Fruit fly (Drosophila melanogaster): ENCODE results near the gene Gga.

Gga gene

dm6 chrX:9653242-9653641 is 52.4 kb downstream of the Gga start:
- no peak for TF ChIP-seq EcR (GFP tag; optimal IDR thresholded peaks at IDR 0.05)
- peak; percentile 68; the same call in 2 of the 3 replicates for TF ChIP-seq CG4496 (GFP tag; IDR thresholded peaks at IDR 0.05)
- TF ChIP-seq Ets98B (GFP tag; IDR thresholded peaks at IDR 0.05), result peak; percentile 42; the same call in 1 of the 2 replicates
- peak; percentile 65 for TF ChIP-seq CG14655 (GFP tag; optimal IDR thresholded peaks at IDR 0.05)
- TF ChIP-seq Pif1A (GFP tag; optimal IDR thresholded peaks at IDR 0.05), result peak; percentile 50
- peak; percentile 63 for TF ChIP-seq CG8301 (tag; optimal IDR thresholded peaks at IDR 0.05)
- TF ChIP-seq CG32121 (GFP tag; IDR thresholded peaks at IDR 0.05), result no peak
